Fruit fly (Drosophila melanogaster) whole organism, embryonic: ENCODE data around the gene CG13640.

Source experiments
- Bteb2 ChIP-seq: fragments of 200-800 bp; sonication (Bioruptor generic); optimal IDR thresholded peaks from 2 replicates; lab custom pipeline; 2016; ENCODE audit warnings: missing biosample characterization, missing genetic modification characterization
- CG10565 ChIP-seq: fragments of 200-800 bp; sonication (Bioruptor generic); optimal IDR thresholded peaks from 3 replicates; lab custom pipeline; 2016; ENCODE audit warnings: missing biosample characterization, mild to moderate bottlenecking, missing genetic modification characterization
- CG12155 ChIP-seq: fragments of 200-800 bp; sonication (Bioruptor generic); optimal IDR thresholded peaks from 3 replicates; lab custom pipeline; 2016; ENCODE audit warnings: missing biosample characterization, missing genetic modification characterization
- CG14441 ChIP-seq: fragments of 200-800 bp; sonication (Bioruptor generic); IDR thresholded peaks from 2 replicates; pipeline ENCODE4 v1.3.6; 2022; ENCODE audit warnings: missing biosample characterization, missing genetic modification characterization
- CG14965 ChIP-seq: fragments of 200-800 bp; sonication (Bioruptor generic); optimal IDR thresholded peaks from 2 replicates; lab custom pipeline; 2016; ENCODE audit warnings: missing biosample characterization, missing genetic modification characterization, borderline replicate concordance
- CG15479 ChIP-seq: fragments of 200-800 bp; sonication (Bioruptor generic); optimal IDR thresholded peaks from 3 replicates; lab custom pipeline; 2019; ENCODE audit warnings: missing biosample characterization, mild to moderate bottlenecking, missing genetic modification characterization, moderate library complexity
- CG15601 ChIP-seq: fragments of 200-800 bp; sonication (Bioruptor generic); optimal IDR thresholded peaks from 3 replicates; lab custom pipeline; 2019; ENCODE audit warnings: missing biosample characterization, mild to moderate bottlenecking, missing genetic modification characterization, moderate library complexity
- CG1603 ChIP-seq: fragments of 200-800 bp; sonication (Bioruptor generic); optimal IDR thresholded peaks from 2 replicates; lab custom pipeline; 2019; ENCODE audit warnings: missing biosample characterization, mild to moderate bottlenecking, missing genetic modification characterization, moderate library complexity
- CG1647 ChIP-seq: fragments of 200-800 bp; sonication (Bioruptor generic); optimal IDR thresholded peaks from 3 replicates; lab custom pipeline; 2016; ENCODE audit warnings: missing biosample characterization, missing genetic modification characterization
- CG16863 ChIP-seq: fragments of 200-800 bp; sonication (Bioruptor generic); optimal IDR thresholded peaks from 3 replicates; lab custom pipeline; 2016; ENCODE audit warnings: missing biosample characterization, missing genetic modification characterization
- CG1792 ChIP-seq: fragments of 200-800 bp; sonication (Bioruptor generic); optimal IDR thresholded peaks from 2 replicates; lab custom pipeline; 2016; ENCODE audit warnings: missing biosample characterization, missing genetic modification characterization
- CG31365 ChIP-seq: fragments of 200-800 bp; sonication (Bioruptor generic); optimal IDR thresholded peaks from 2 replicates; lab custom pipeline; 2018; ENCODE audit warnings: missing biosample characterization, mild to moderate bottlenecking, missing genetic modification characterization
- CG32767 ChIP-seq: fragments of 200-800 bp; sonication (Bioruptor generic); IDR thresholded peaks from 2 replicates; pipeline ENCODE4 v1.3.6; 2022; ENCODE audit warnings: missing biosample characterization, missing genetic modification characterization
- CG3281 ChIP-seq: fragments of 200-800 bp; sonication (Bioruptor generic); optimal IDR thresholded peaks from 3 replicates; lab custom pipeline; 2017; ENCODE audit warnings: missing biosample characterization, mild to moderate bottlenecking, missing genetic modification characterization
- CG3407 ChIP-seq: fragments of 200-800 bp; sonication (Bioruptor generic); optimal IDR thresholded peaks from 2 replicates; lab custom pipeline; 2018; ENCODE audit warnings: missing biosample characterization, mild to moderate bottlenecking, missing genetic modification characterization
- CG4707 ChIP-seq: fragments of 200-800 bp; sonication (Bioruptor generic); optimal IDR thresholded peaks from 2 replicates; lab custom pipeline; 2018; ENCODE audit warnings: missing biosample characterization, mild to moderate bottlenecking, missing genetic modification characterization, moderate library complexity
- CG4820 ChIP-seq: fragments of 200-800 bp; sonication (Bioruptor generic); optimal IDR thresholded peaks from 3 replicates; lab custom pipeline; 2016; ENCODE audit warnings: missing biosample characterization, missing genetic modification characterization
- CG4854 ChIP-seq: fragments of 200-800 bp; sonication (Bioruptor generic); optimal IDR thresholded peaks from 2 replicates; lab custom pipeline; 2016; ENCODE audit warnings: missing biosample characterization, missing genetic modification characterization, inconsistent platforms
- CG6689 ChIP-seq: fragments of 200-800 bp; sonication (Bioruptor generic); IDR thresholded peaks from 2 replicates; pipeline ENCODE4 v1.3.6; 2022; ENCODE audit warnings: missing biosample characterization, missing genetic modification characterization
- CG6791 ChIP-seq: fragments of 200-800 bp; sonication (Bioruptor generic); IDR thresholded peaks from 3 replicates; pipeline ENCODE4 v1.3.6; 2022; ENCODE audit warnings: missing biosample characterization, missing genetic modification characterization; ENCODE audit not compliant: partially characterized antibody
- Dek ChIP-seq: fragments of 200-800 bp; sonication (Bioruptor generic); optimal IDR thresholded peaks from 3 replicates; lab custom pipeline; 2019; ENCODE audit warnings: missing biosample characterization, mild to moderate bottlenecking, missing genetic modification characterization, moderate library complexity
- Dref ChIP-seq: fragments of 200-800 bp; sonication (Bioruptor generic); IDR thresholded peaks from 2 replicates; pipeline ENCODE4 v1.3.6; 2022; ENCODE audit warnings: missing biosample characterization, missing genetic modification characterization
- Gug ChIP-seq: fragments of 200-800 bp; sonication (Bioruptor generic); IDR thresholded peaks from 4 replicates; pipeline ENCODE4 v1.3.6; 2022; ENCODE audit warnings: missing biosample characterization, missing genetic modification characterization
- Hr78 ChIP-seq, 2 experiments: fragments of 200-800 bp in 1 of 2; fragments of >200 bp in 1 of 2; sonication (Bioruptor generic) in 1 of 2; optimal IDR thresholded peaks; 2 replicates each; lab custom pipeline; 2017 to 2019; ENCODE audit warnings: missing biosample characterization in 2 of 2, missing genetic modification characterization in 2 of 2, mild to moderate bottlenecking in 1 of 2, moderate library complexity in 1 of 2
- MESR4 ChIP-seq: fragments of 200-800 bp; sonication (Bioruptor generic); optimal IDR thresholded peaks from 2 replicates; lab custom pipeline; 2018; ENCODE audit warnings: missing biosample characterization, mild to moderate bottlenecking, missing genetic modification characterization, moderate library complexity
- Ravus ChIP-seq: fragments of 200-800 bp; sonication (Bioruptor generic); IDR thresholded peaks from 2 replicates; pipeline ENCODE4 v1.3.6; 2022; ENCODE audit warnings: missing biosample characterization, missing genetic modification characterization
- Rfx ChIP-seq: fragments of 200-800 bp; sonication (Bioruptor generic); IDR thresholded peaks from 2 replicates; pipeline ENCODE4 v1.3.6; 2022; ENCODE audit warnings: missing biosample characterization, missing genetic modification characterization
- abd-A ChIP-seq: fragments of 200-800 bp; sonication (Bioruptor generic); optimal IDR thresholded peaks from 3 replicates; lab custom pipeline; 2019; ENCODE audit warnings: missing biosample characterization, mild to moderate bottlenecking, missing genetic modification characterization, moderate library complexity
- br ChIP-seq: fragments of >200 bp; optimal IDR thresholded peaks from 2 replicates; lab custom pipeline; 2017
- cad ChIP-seq: fragments of >200 bp; optimal IDR thresholded peaks from 2 replicates; lab custom pipeline; 2017; ENCODE audit warnings: missing biosample characterization, missing genetic modification characterization
- eve ChIP-seq, 2 experiments: fragments of >200 bp; optimal IDR thresholded peaks; 2 replicates each; lab custom pipeline; 2017; ENCODE audit warnings: missing biosample characterization in 2 of 2, missing genetic modification characterization in 2 of 2
- fd102C ChIP-seq: fragments of 200-800 bp; sonication (Bioruptor generic); optimal IDR thresholded peaks from 2 replicates; lab custom pipeline; 2018; ENCODE audit warnings: missing biosample characterization, mild to moderate bottlenecking, missing genetic modification characterization, moderate library complexity
- fd3F ChIP-seq: fragments of 200-800 bp; sonication (Bioruptor generic); optimal IDR thresholded peaks from 2 replicates; lab custom pipeline; 2018; ENCODE audit warnings: missing biosample characterization, mild to moderate bottlenecking, missing genetic modification characterization, moderate library complexity
- fd96Cb ChIP-seq: fragments of 200-800 bp; sonication (Bioruptor generic); optimal IDR thresholded peaks from 2 replicates; lab custom pipeline; 2018; ENCODE audit warnings: missing biosample characterization, mild to moderate bottlenecking, missing genetic modification characterization, moderate library complexity
- gt ChIP-seq: fragments of 200-800 bp; sonication (Bioruptor generic); IDR thresholded peaks from 2 replicates; pipeline ENCODE4 v1.3.6; 2022; ENCODE audit warnings: missing biosample characterization, missing genetic modification characterization
- ham ChIP-seq: fragments of 200-800 bp; sonication (Bioruptor generic); IDR thresholded peaks from 2 replicates; pipeline ENCODE4 v1.3.6; 2022; ENCODE audit warnings: missing biosample characterization, missing genetic modification characterization
- kah ChIP-seq: fragments of 200-800 bp; sonication (Bioruptor generic); optimal IDR thresholded peaks from 2 replicates; lab custom pipeline; 2018; ENCODE audit warnings: missing biosample characterization, mild to moderate bottlenecking, missing genetic modification characterization
- ken ChIP-seq: fragments of 200-800 bp; sonication (Bioruptor generic); IDR thresholded peaks from 3 replicates; pipeline ENCODE4 v1.3.6; 2022; ENCODE audit warnings: missing biosample characterization, missing genetic modification characterization
- lola ChIP-seq, 3 experiments: fragments of >200 bp in 2 of 3; fragments of 200-800 bp in 1 of 3; sonication (Bioruptor generic) in 1 of 3; optimal IDR thresholded peaks; 2 replicates each; lab custom pipeline; 2017 to 2019; ENCODE audit warnings: missing biosample characterization in 3 of 3, missing genetic modification characterization in 3 of 3, mild to moderate bottlenecking in 1 of 3, moderate library complexity in 1 of 3
- mam ChIP-seq: fragments of 200-800 bp; sonication (Bioruptor generic); optimal IDR thresholded peaks from 3 replicates; lab custom pipeline; 2016; ENCODE audit warnings: missing biosample characterization, missing genetic modification characterization
- nau ChIP-seq: fragments of 200-800 bp; sonication (Bioruptor generic); optimal IDR thresholded peaks from 3 replicates; lab custom pipeline; 2017; ENCODE audit warnings: missing biosample characterization, mild to moderate bottlenecking, missing genetic modification characterization, missing genetic modification reagents
- onecut ChIP-seq: fragments of 200-800 bp; sonication (Bioruptor generic); IDR thresholded peaks from 2 replicates; pipeline ENCODE4 v1.3.6; 2022; ENCODE audit warnings: missing biosample characterization, missing genetic modification characterization
- pros ChIP-seq: fragments of 200-800 bp; sonication (Bioruptor generic); optimal IDR thresholded peaks from 3 replicates; lab custom pipeline; 2019; ENCODE audit warnings: missing biosample characterization, mild to moderate bottlenecking, missing genetic modification characterization, moderate library complexity
- sc ChIP-seq, 3 experiments: fragments of >200 bp in 2 of 3; fragments of 200-800 bp in 1 of 3; sonication (Bioruptor generic) in 1 of 3; optimal IDR thresholded peaks; 2 replicates in 2 of 3; 3 replicates in 1 of 3; lab custom pipeline; 2017; ENCODE audit warnings: mild to moderate bottlenecking in 1 of 3, missing biosample characterization in 1 of 3, missing genetic modification characterization in 1 of 3, missing genetic modification reagents in 1 of 3
- schlank ChIP-seq: fragments of 200-800 bp; sonication (Bioruptor generic); optimal IDR thresholded peaks from 2 replicates; lab custom pipeline; 2018; ENCODE audit warnings: missing biosample characterization, mild to moderate bottlenecking, missing genetic modification characterization
- usp ChIP-seq: fragments of >200 bp; optimal IDR thresholded peaks from 2 replicates; lab custom pipeline; 2017; ENCODE audit warnings: missing biosample characterization, missing genetic modification characterization
- zen ChIP-seq: fragments of 200-800 bp; sonication (Bioruptor generic); optimal IDR thresholded peaks from 3 replicates; lab custom pipeline; 2018; ENCODE audit warnings: missing biosample characterization, mild to moderate bottlenecking, missing genetic modification characterization, moderate library complexity

Gene CG13640

dm6 chr3R:24875939-24876842, 14.2 kb upstream of the CG13640 start, which contains the start of gene CG3744 (continued):
- TF ChIP-seq CG3281 (GFP tag; lab: Kevin White, UChicago), result peak; percentile 90
- peak; percentile 77 for TF ChIP-seq CG1647 (GFP tag; lab: Kevin White, UChicago)
- TF ChIP-seq Gug (GFP tag; lab: Robert Waterston, UW), result peak; percentile 98
- TF ChIP-seq gt (GFP tag; lab: Robert Waterston, UW), result peak; percentile 76
- TF ChIP-seq Bteb2, result peak; percentile 48
- peak; percentile 52 for TF ChIP-seq Dref (GFP tag; lab: Robert Waterston, UW)
- peak; percentile 42 for TF ChIP-seq CG1792
- TF ChIP-seq CG10565 (GFP tag; lab: Kevin White, UChicago), result peak; percentile 14
- TF ChIP-seq nau (GFP tag; lab: Kevin White, UChicago), result no peak
- peak; percentile 87 for TF ChIP-seq CG12155 (GFP tag; lab: Kevin White, UChicago)
- TF ChIP-seq fd3F (GFP tag; lab: Kevin White, UChicago), result peak; percentile 90
- peak; percentile 90 for TF ChIP-seq mam (GFP tag; lab: Kevin White, UChicago)
- peak; percentile 95 for TF ChIP-seq Dek (tag; lab: Kevin White, UChicago)
- TF ChIP-seq ken (GFP tag; lab: Robert Waterston, UW), result peak; percentile 97
- peak; percentile 81 for TF ChIP-seq CG4820
- no peak for TF ChIP-seq fd102C
- TF ChIP-seq CG16863 (GFP tag; lab: Kevin White, UChicago), result peak; percentile 59
- TF ChIP-seq CG3407 (GFP tag; lab: Kevin White, UChicago), result peak; percentile 78
- no peak for TF ChIP-seq pros (GFP tag; lab: Kevin White, UChicago)
- TF ChIP-seq onecut (GFP tag; lab: Robert Waterston, UW), result peak; percentile 88
- TF ChIP-seq cad (GFP tag; lab: Kevin White, UChicago), result no peak
- no peak for TF ChIP-seq usp
- peak; percentile 66 for TF ChIP-seq CG1603
- TF ChIP-seq sc (optimal IDR thresholded peaks at IDR 0.05; lab: Kevin White, UChicago), result no peak
- TF ChIP-seq sc (GFP tag; optimal IDR thresholded peaks at IDR 0.05; lab: Kevin White, UChicago), result peak; percentile 64
- TF ChIP-seq fd96Cb (tag; lab: Kevin White, UChicago), result peak; percentile 81
- TF ChIP-seq MESR4 (GFP tag; lab: Kevin White, UChicago), result peak; percentile 60
- no peak for TF ChIP-seq CG14965 (GFP tag; lab: Kevin White, UChicago)
- TF ChIP-seq CG4707, result peak; percentile 11
- TF ChIP-seq ham, result peak; percentile 52; the same call in 1 of the 2 replicates
- TF ChIP-seq Rfx (GFP tag; lab: Robert Waterston, UW), result peak; percentile 99
- no peak for TF ChIP-seq abd-A (tag; lab: Kevin White, UChicago)
- TF ChIP-seq zen, result peak; percentile 79
- peak; percentile 94 for TF ChIP-seq CG14441 (GFP tag; lab: Robert Waterston, UW)
- TF ChIP-seq CG4854 (GFP tag; lab: Kevin White, UChicago), result no peak
- no peak for TF ChIP-seq kah (GFP tag; lab: Kevin White, UChicago)
- TF ChIP-seq lola (GFP tag; optimal IDR thresholded peaks at IDR 0.05; lab: Kevin White, UChicago), result peak in 1 of 3 experiments; percentile 88
- no peak for TF ChIP-seq br (lab: Kevin White, UChicago)
- peak; percentile 67 for TF ChIP-seq schlank (tag; lab: Kevin White, UChicago)
- TF ChIP-seq Hr78 (GFP tag; optimal IDR thresholded peaks at IDR 0.05; lab: Kevin White, UChicago), result no peak
- TF ChIP-seq CG32767 (GFP tag; lab: Robert Waterston, UW), result peak; percentile 85
- TF ChIP-seq CG6791 (GFP tag; lab: Robert Waterston, UW), result peak; percentile 93
- TF ChIP-seq CG15479 (GFP tag; lab: Kevin White, UChicago), result peak; percentile 86
- TF ChIP-seq eve (GFP tag; optimal IDR thresholded peaks at IDR 0.05; lab: Kevin White, UChicago), result no peak
- TF ChIP-seq Ravus (GFP tag; lab: Robert Waterston, UW), result peak; percentile 75
- TF ChIP-seq CG6689 (GFP tag; lab: Robert Waterston, UW), result peak; percentile 93
- peak; percentile 80 for TF ChIP-seq CG15601 (tag; lab: Kevin White, UChicago)
- TF ChIP-seq CG31365 (tag; lab: Kevin White, UChicago), result no peak
